Fruit fly (Drosophila melanogaster) whole organism: ENCODE results near the gene CG14355.

Experiments
- CG8478 ChIP-seq: fragments of >200 bp; optimal IDR thresholded peaks from 2 replicates; lab custom pipeline; 2018; ENCODE audit warnings: inconsistent platforms
- Dll ChIP-seq: fragments of >200 bp; optimal IDR thresholded peaks from 2 replicates; lab custom pipeline; 2017
- EcR ChIP-seq, 2 experiments: fragments of >200 bp; optimal IDR thresholded peaks; 2 replicates each; lab custom pipeline; 2017; ENCODE audit warnings: missing biosample characterization in 2 of 2, missing genetic modification characterization in 2 of 2, missing genetic modification reagents in 2 of 2
- pan ChIP-seq: fragments of >200 bp; optimal IDR thresholded peaks from 2 replicates; lab custom pipeline; 2017
- psq ChIP-seq: fragments of >200 bp; optimal IDR thresholded peaks from 2 replicates; lab custom pipeline; 2017
- usp ChIP-seq: fragments of >200 bp; optimal IDR thresholded peaks from 2 replicates; lab custom pipeline; 2017; ENCODE audit warnings: missing biosample characterization, missing genetic modification characterization, mixed read lengths

DNA sequence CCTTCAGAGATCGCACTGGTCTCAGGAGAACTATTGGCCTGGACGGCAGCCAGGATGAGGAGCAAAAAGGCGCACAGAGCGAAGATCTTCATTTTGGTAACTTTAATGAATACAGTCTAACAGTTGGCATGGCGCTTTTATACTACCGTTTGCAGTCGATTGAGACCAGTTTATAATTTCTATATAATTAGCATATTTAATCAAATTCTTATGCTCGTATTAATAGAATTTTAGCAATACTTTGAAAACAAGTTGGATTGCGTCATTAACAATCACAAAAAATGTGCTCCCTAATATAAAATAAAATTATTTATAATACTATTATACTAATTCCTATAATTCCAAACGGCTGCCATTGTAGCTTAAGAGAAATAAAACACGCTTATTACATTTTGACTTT, 2.6 kb upstream of the CG14355 start, which contains the start of gene CG44215:
- TF ChIP-seq psq (lab: Kevin White, UChicago) (no peak), usp (no peak), CG8478 (lab: Kevin White, UChicago) (no peak), EcR (GFP tag; optimal IDR thresholded peaks at IDR 0.05; lab: Kevin White, UChicago) (no peak), Dll (no peak), pan (lab: Kevin White, UChicago) (no peak)
